Worm (Caenorhabditis elegans): ENCODE data around the gene pcp-1.

pcp-1 gene

ce11 chrIII:7780566-7781238 lies 22.0 kb downstream of the pcp-1 start:
- TF ChIP-seq Y5F2A.4 (GFP tag; optimal IDR thresholded peaks at IDR 0.05) (no peak), nhr-11 (tag; optimal IDR thresholded peaks at IDR 0.05) (no peak), nhr-28 (tag; optimal IDR thresholded peaks at IDR 0.05) (no peak), ceh-20 (GFP tag; IDR thresholded peaks at IDR 0.05) (0 out of 2 replicates have a peak, but pooled peaks have one; percentile 24), ceh-82 (tag; optimal IDR thresholded peaks at IDR 0.05) (no peak), mep-1 (tag; optimal IDR thresholded peaks at IDR 0.05) (no peak), mes-2 (tag; optimal IDR thresholded peaks at IDR 0.05; ENCODE audit: poor library complexity, severe bottlenecking) (no peak), ztf-11 (tag; optimal IDR thresholded peaks at IDR 0.05) (no peak), R02D3.7 (tag; optimal IDR thresholded peaks at IDR 0.05) (no peak), hmg-1.1 (GFP tag; IDR thresholded peaks at IDR 0.05) (no peak), lsy-2 (tag; optimal IDR thresholded peaks at IDR 0.05) (peak in 1 of 2 experiments; percentile 14), zfp-2 (tag; optimal IDR thresholded peaks at IDR 0.05) (no peak), ama-1 (optimal IDR thresholded peaks at IDR 0.05) (no peak)

ce11 chrIII:7783354-7783753 lies 24.7 kb downstream of the pcp-1 start, which contains the start of gene mab-5:
Gene mab-5, minus strand, starts transcription at chrIII:7783454.
- no peak for TF ChIP-seq hif-1 (tag; optimal IDR thresholded peaks at IDR 0.05)
- TF ChIP-seq R02D3.7 (tag; optimal IDR thresholded peaks at IDR 0.05) = no peak
- TF ChIP-seq daf-16 (GFP tag; optimal IDR thresholded peaks at IDR 0.05) = no peak
- TF ChIP-seq daf-16 (tag; optimal IDR thresholded peaks at IDR 0.05) = no peak
- TF ChIP-seq cey-2 (tag; optimal IDR thresholded peaks at IDR 0.05; ENCODE audit: borderline replicate concordance, insufficient read depth) = no peak
- no peak for TF ChIP-seq nhr-10 (tag; optimal IDR thresholded peaks at IDR 0.05)
- TF ChIP-seq rbr-2 (tag; optimal IDR thresholded peaks at IDR 0.05) = no peak
- no peak for TF ChIP-seq hmg-1.1 (GFP tag; IDR thresholded peaks at IDR 0.05)
- no peak for TF ChIP-seq dmd-8 (GFP tag; IDR thresholded peaks at IDR 0.05)
- no peak for TF ChIP-seq lin-1 (GFP tag; IDR thresholded peaks at IDR 0.05)
- TF ChIP-seq zfp-2 (tag; optimal IDR thresholded peaks at IDR 0.05) = no peak
- TF ChIP-seq vab-7 (GFP tag; IDR thresholded peaks at IDR 0.05) = no peak

ce11 chrIII:7784201-7784600 lies 25.5 kb downstream of the pcp-1 start:
- TF ChIP-seq tra-1 (GFP tag; IDR thresholded peaks at IDR 0.05) (0 out of 2 replicates have a peak, but pooled peaks have one; percentile 23), ceh-20 (GFP tag; IDR thresholded peaks at IDR 0.05) (0 out of 2 replicates have a peak, but pooled peaks have one; percentile 21), dve-1 (tag; optimal IDR thresholded peaks at IDR 0.05; ENCODE audit: insufficient read depth) (no peak), lsy-2 (tag; optimal IDR thresholded peaks at IDR 0.05) (peak in 1 of 2 experiments; percentile 43), daf-8 (GFP tag; IDR thresholded peaks at IDR 0.05) (no peak), duxl-1 (tag; optimal IDR thresholded peaks at IDR 0.05; ENCODE audit: poor library complexity) (peak; percentile 7)

- TF ChIP-seq dmd-8 (GFP tag; IDR thresholded peaks at IDR 0.05) (no peak), F10B5.3 (tag; optimal IDR thresholded peaks at IDR 0.05) (no peak), T20F7.1 (GFP tag; optimal IDR thresholded peaks at IDR 0.05) (no peak), mxl-3 (GFP tag; optimal IDR thresholded peaks at IDR 0.05) (no peak), dmd-9 (GFP tag; IDR thresholded peaks at IDR 0.05) (no peak), snpc-1.2 (GFP tag; IDR thresholded peaks at IDR 0.05) (no peak), dmd-6 (GFP tag; IDR thresholded peaks at IDR 0.05) (no peak), nhr-41 (GFP tag; IDR thresholded peaks at IDR 0.05) (no peak), nhr-6 (tag; optimal IDR thresholded peaks at IDR 0.05) (no peak), zip-11 (GFP tag; IDR thresholded peaks at IDR 0.05) (no peak), tag-97 (GFP tag; IDR thresholded peaks at IDR 0.05) (no peak), zfp-3 (GFP tag; conservative IDR thresholded peaks at IDR 0.05) (no peak), F44E2.7 (GFP tag; IDR thresholded peaks at IDR 0.05) (no peak), Y105C5A.15 (GFP tag; IDR thresholded peaks at IDR 0.05) (no peak), nhr-77 (tag; optimal IDR thresholded peaks at IDR 0.05) (no peak), aly-2 (tag; optimal IDR thresholded peaks at IDR 0.05) (no peak)
Observed at ce11 chrIII:7788410-7788809, 29.7 kb downstream of the pcp-1 start.

All from whole organism, L4 larva.